Worm (Caenorhabditis elegans): Measurements from ENCODE around the gene egl-4.

- TF ChIP-seq him-1 (tag; optimal IDR thresholded peaks at IDR 0.05) (no peak), dao-5 (tag; optimal IDR thresholded peaks at IDR 0.05) (no peak)
These were observed 4.3 kb upstream of the egl-4 start for ce11 chrIV:1843611-1844010.

All from whole organism, L4/young adult.